Worm (Caenorhabditis elegans): ENCODE results near the gene srt-42.
A peak's percentile ranks its signal among the peaks of the same experiment; 100 is the strongest.

srt-42 gene

ce11 chrV:1807160-1807559, at the start of gene srt-42:
srt-42 (plus strand) TSS chrV:1807460.
- TF ChIP-seq ZK546.5 (tag; optimal IDR thresholded peaks at IDR 0.05) = no peak
- TF ChIP-seq eor-1 (tag; optimal IDR thresholded peaks at IDR 0.05) = no peak
- TF ChIP-seq nhr-77 (tag; optimal IDR thresholded peaks at IDR 0.05) = no peak
- no peak for TF ChIP-seq fkh-2 (tag; optimal IDR thresholded peaks at IDR 0.05)
- no peak for TF ChIP-seq skn-1 (tag; optimal IDR thresholded peaks at IDR 0.05)
- no peak for TF ChIP-seq sea-2 (GFP tag; optimal IDR thresholded peaks at IDR 0.05)
- TF ChIP-seq ceh-9 (tag; optimal IDR thresholded peaks at IDR 0.05) = no peak
- TF ChIP-seq nhr-25 (tag; optimal IDR thresholded peaks at IDR 0.05) = no peak
- TF ChIP-seq aly-2 (tag; optimal IDR thresholded peaks at IDR 0.05) = no peak
- no peak for TF ChIP-seq ceh-28 (tag; optimal IDR thresholded peaks at IDR 0.05)
- TF ChIP-seq R02D3.7 (tag; optimal IDR thresholded peaks at IDR 0.05) = no peak
- no peak for TF ChIP-seq zag-1 (tag; optimal IDR thresholded peaks at IDR 0.05)
- TF ChIP-seq nhr-12 (tag; optimal IDR thresholded peaks at IDR 0.05) = no peak
- TF ChIP-seq nhr-67 (tag; optimal IDR thresholded peaks at IDR 0.05) = no peak
- TF ChIP-seq nhr-43 (tag; optimal IDR thresholded peaks at IDR 0.05; ENCODE audit: poor library complexity, severe bottlenecking) = no peak

- TF ChIP-seq eor-1 (tag; optimal IDR thresholded peaks at IDR 0.05) (no peak), fkh-2 (tag; optimal IDR thresholded peaks at IDR 0.05) (no peak), elt-3 (tag; optimal IDR thresholded peaks at IDR 0.05) (no peak), elt-2 (tag; optimal IDR thresholded peaks at IDR 0.05) (peak; percentile 60), jun-1 (tag; optimal IDR thresholded peaks at IDR 0.05) (no peak), egl-27 (tag; optimal IDR thresholded peaks at IDR 0.05) (no peak), nfya-1 (tag; optimal IDR thresholded peaks at IDR 0.05; ENCODE audit: insufficient read depth) (no peak)
Observed at ce11 chrV:1760682-1761081, 46.6 kb upstream of the srt-42 start, which contains the start of gene clec-205. clec-205 (plus strand) TSS chrV:1760893.

- no peak for TF ChIP-seq lin-15B (tag; optimal IDR thresholded peaks at IDR 0.05)
- TF ChIP-seq zag-1 (tag; optimal IDR thresholded peaks at IDR 0.05) = no peak
- no peak for TF ChIP-seq ceh-28 (tag; optimal IDR thresholded peaks at IDR 0.05)
- TF ChIP-seq skn-1 (tag; optimal IDR thresholded peaks at IDR 0.05) = no peak
- no peak for TF ChIP-seq fkh-10 (GFP tag; optimal IDR thresholded peaks at IDR 0.05)
- no peak for TF ChIP-seq R02D3.7 (tag; optimal IDR thresholded peaks at IDR 0.05)
- no peak for TF ChIP-seq nhr-23 (tag; optimal IDR thresholded peaks at IDR 0.05)
- TF ChIP-seq nhr-77 (tag; optimal IDR thresholded peaks at IDR 0.05) = no peak
Observed at ce11 chrV:1767427-1767826, 39.8 kb upstream of the srt-42 start.

- no peak for TF ChIP-seq lin-39 (tag; optimal IDR thresholded peaks at IDR 0.05)
- TF ChIP-seq zag-1 (tag; optimal IDR thresholded peaks at IDR 0.05) = no peak
- TF ChIP-seq daf-12 (tag; optimal IDR thresholded peaks at IDR 0.05) = no peak
- TF ChIP-seq fkh-10 (GFP tag; optimal IDR thresholded peaks at IDR 0.05) = no peak
- TF ChIP-seq eor-1 (tag; optimal IDR thresholded peaks at IDR 0.05) = no peak
- no peak for TF ChIP-seq mdl-1 (tag; optimal IDR thresholded peaks at IDR 0.05)
- TF ChIP-seq elt-2 (tag; optimal IDR thresholded peaks at IDR 0.05) = peak; percentile 52
- peak; percentile 36 for TF ChIP-seq lin-15B (tag; optimal IDR thresholded peaks at IDR 0.05)
- no peak for TF ChIP-seq aly-2 (tag; optimal IDR thresholded peaks at IDR 0.05)
- no peak for TF ChIP-seq egl-27 (tag; optimal IDR thresholded peaks at IDR 0.05)
- TF ChIP-seq nhr-43 (tag; optimal IDR thresholded peaks at IDR 0.05; ENCODE audit: poor library complexity, severe bottlenecking) = no peak
- TF ChIP-seq elt-3 (tag; optimal IDR thresholded peaks at IDR 0.05) = no peak
- TF ChIP-seq unc-39 (tag; optimal IDR thresholded peaks at IDR 0.05) = no peak
- TF ChIP-seq fos-1 (tag; optimal IDR thresholded peaks at IDR 0.05) = no peak
- TF ChIP-seq hmg-11 (tag; optimal IDR thresholded peaks at IDR 0.05) = no peak
- no peak for TF ChIP-seq pqm-1 (tag; optimal IDR thresholded peaks at IDR 0.05)
- TF ChIP-seq pha-4 (tag; optimal IDR thresholded peaks at IDR 0.05) = peak; percentile 47
Observed at ce11 chrV:1771727-1772126, 35.5 kb upstream of the srt-42 start, which contains the start of gene dhs-13. dhs-13 (minus strand) TSS chrV:1771734.

ce11 chrV:1773120-1773519, 34.1 kb upstream of the srt-42 start:
- TF ChIP-seq eor-1 (tag; optimal IDR thresholded peaks at IDR 0.05) (no peak), fos-1 (tag; optimal IDR thresholded peaks at IDR 0.05) (no peak), hmg-11 (tag; optimal IDR thresholded peaks at IDR 0.05) (peak; percentile 32), ceh-16 (tag; optimal IDR thresholded peaks at IDR 0.05) (no peak), daf-12 (tag; optimal IDR thresholded peaks at IDR 0.05) (no peak), ztf-11 (tag; optimal IDR thresholded peaks at IDR 0.05) (no peak), elt-2 (tag; optimal IDR thresholded peaks at IDR 0.05) (peak; percentile 27), nhr-11 (tag; optimal IDR thresholded peaks at IDR 0.05) (no peak), lin-39 (tag; optimal IDR thresholded peaks at IDR 0.05) (no peak), ceh-9 (tag; optimal IDR thresholded peaks at IDR 0.05) (no peak), nhr-43 (tag; optimal IDR thresholded peaks at IDR 0.05; ENCODE audit: poor library complexity, severe bottlenecking) (no peak), aly-2 (tag; optimal IDR thresholded peaks at IDR 0.05) (no peak), lsy-12 (tag; optimal IDR thresholded peaks at IDR 0.05) (no peak), zag-1 (tag; optimal IDR thresholded peaks at IDR 0.05) (no peak), mml-1 (tag; optimal IDR thresholded peaks at IDR 0.05) (no peak), jun-1 (tag; optimal IDR thresholded peaks at IDR 0.05) (no peak), pqm-1 (tag; optimal IDR thresholded peaks at IDR 0.05) (no peak), ceh-28 (tag; optimal IDR thresholded peaks at IDR 0.05) (no peak), nfya-1 (tag; optimal IDR thresholded peaks at IDR 0.05; ENCODE audit: insufficient read depth) (peak; percentile 22), skn-1 (tag; optimal IDR thresholded peaks at IDR 0.05) (no peak), elt-3 (tag; optimal IDR thresholded peaks at IDR 0.05) (no peak), ceh-82 (tag; optimal IDR thresholded peaks at IDR 0.05) (no peak)
